Worm (Caenorhabditis elegans) whole organism, L4 larva: ENCODE results near the gene T26H5.11.
A peak's percentile ranks its signal among the peaks of the same experiment; 100 is the strongest.

Experiments used
- F10B5.3 ChIP-seq: sonication (generic microtip); optimal IDR thresholded peaks from 2 replicates; lab custom pipeline; 2016; ENCODE audit warnings: mild to moderate bottlenecking, missing genetic modification characterization, missing compliant biosample characterization
- F37D6.2 ChIP-seq: sonication (generic microtip); optimal IDR thresholded peaks from 2 replicates; lab custom pipeline; 2016; ENCODE audit warnings: mild to moderate bottlenecking, missing genetic modification characterization, missing compliant biosample characterization
- T20F7.1 ChIP-seq: fragments of 200-800 bp; sonication (Bioruptor generic); optimal IDR thresholded peaks from 2 replicates; lab custom pipeline; 2018; ENCODE audit warnings: mild to moderate bottlenecking, missing genetic modification characterization, missing compliant biosample characterization
- Y5F2A.4 ChIP-seq: fragments of 200-800 bp; sonication (Bioruptor generic); optimal IDR thresholded peaks from 2 replicates; lab custom pipeline; 2018; ENCODE audit warnings: mild to moderate bottlenecking, missing genetic modification characterization, missing compliant biosample characterization
- ZK337.2 ChIP-seq: fragments of 200-800 bp; sonication (Bioruptor generic); IDR thresholded peaks from 2 replicates; pipeline ENCODE4 v1.3.6; 2022; ENCODE audit warnings: missing genetic modification reagents, missing genetic modification characterization, missing compliant biosample characterization
- aha-1 ChIP-seq: fragments of 150-350 bp; peaks from one replicate; lab custom pipeline; 2014; ENCODE audit warnings: missing biosample characterization, missing genetic modification characterization
- ceh-32 ChIP-seq: sonication (generic microtip); optimal IDR thresholded peaks from 2 replicates; lab custom pipeline; 2016; ENCODE audit warnings: mild to moderate bottlenecking, missing genetic modification characterization, missing compliant biosample characterization; ENCODE audit not compliant: poor library complexity
- ceh-82 ChIP-seq: sonication (generic microtip); optimal IDR thresholded peaks from 2 replicates; lab custom pipeline; 2017; ENCODE audit warnings: missing biosample characterization, missing genetic modification characterization
- ces-1 ChIP-seq: fragments of 150-350 bp; sonication (generic microtip); optimal IDR thresholded peaks from 4 replicates; lab custom pipeline; 2014; ENCODE audit warnings: missing biosample characterization, missing genetic modification reagents, missing genetic modification characterization
- daf-16 ChIP-seq, 3 experiments: sonication (generic microtip); optimal IDR thresholded peaks; 2 replicates each; lab custom pipeline; 2016 to 2017; ENCODE audit warnings: missing genetic modification characterization in 3 of 3, missing genetic modification reagents in 3 of 3, mild to moderate bottlenecking in 2 of 3, missing compliant biosample characterization in 2 of 3, missing biosample characterization in 1 of 3, moderate library complexity in 1 of 3
- daf-19 ChIP-seq: fragments of 200-800 bp; sonication (Bioruptor generic); conservative IDR thresholded peaks from 2 replicates; pipeline ENCODE4 v1.3.6; 2022; ENCODE audit warnings: missing genetic modification characterization, missing compliant biosample characterization
- dmd-6 ChIP-seq: fragments of 200-800 bp; sonication (Bioruptor generic); IDR thresholded peaks from 2 replicates; pipeline ENCODE4 v1.3.6; 2022; ENCODE audit warnings: missing genetic modification reagents, missing genetic modification characterization, missing compliant biosample characterization
- dmd-8 ChIP-seq: fragments of 200-800 bp; sonication (Bioruptor generic); IDR thresholded peaks from 2 replicates; pipeline ENCODE4 v1.3.6; 2022; ENCODE audit warnings: missing genetic modification characterization, missing compliant biosample characterization
- dmd-9 ChIP-seq: fragments of 200-800 bp; sonication (Bioruptor generic); IDR thresholded peaks from 2 replicates; pipeline ENCODE4 v1.3.6; 2022; ENCODE audit warnings: missing genetic modification reagents, missing genetic modification characterization, missing compliant biosample characterization
- fos-1 ChIP-seq: fragments of 150-350 bp; optimal IDR thresholded peaks from 2 replicates; lab custom pipeline; 2014; ENCODE audit warnings: missing biosample characterization, missing genetic modification characterization
- hlh-11 ChIP-seq: fragments of 200-800 bp; sonication (Bioruptor generic); optimal IDR thresholded peaks from 2 replicates; lab custom pipeline; 2018; ENCODE audit warnings: mild to moderate bottlenecking, missing genetic modification characterization, missing compliant biosample characterization
- lim-7 ChIP-seq: fragments of 200-800 bp; sonication (Bioruptor generic); IDR thresholded peaks from 2 replicates; pipeline ENCODE4 v1.3.6; 2022; ENCODE audit warnings: missing genetic modification characterization, missing compliant biosample characterization
- lin-15B ChIP-seq: fragments of 150-350 bp; sonication (generic microtip); optimal IDR thresholded peaks from 3 replicates; lab custom pipeline; 2014; ENCODE audit warnings: missing biosample characterization, missing genetic modification characterization
- lin-29 ChIP-seq: fragments of 200-800 bp; sonication (Bioruptor generic); IDR thresholded peaks from 2 replicates; pipeline ENCODE4 v1.3.6; 2022; ENCODE audit warnings: missing genetic modification reagents, missing genetic modification characterization, missing compliant biosample characterization
- lin-38 ChIP-seq: fragments of 200-800 bp; sonication (Bioruptor generic); IDR thresholded peaks from 2 replicates; pipeline ENCODE4 v1.3.6; 2022; ENCODE audit warnings: missing genetic modification reagents, missing genetic modification characterization, missing compliant biosample characterization
- lin-39 ChIP-seq: fragments of 150-350 bp; optimal IDR thresholded peaks from 2 replicates; lab custom pipeline; 2014; ENCODE audit warnings: missing biosample characterization, missing genetic modification reagents, missing genetic modification characterization
- lir-3 ChIP-seq: sonication (generic microtip); optimal IDR thresholded peaks from 2 replicates; lab custom pipeline; 2016; ENCODE audit warnings: mild to moderate bottlenecking, missing genetic modification characterization, missing compliant biosample characterization
- mep-1 ChIP-seq: fragments of 150-350 bp; sonication (generic microtip); optimal IDR thresholded peaks from 3 replicates; lab custom pipeline; 2014; ENCODE audit warnings: missing biosample characterization, missing genetic modification characterization
- mes-2 ChIP-seq: sonication (generic microtip); optimal IDR thresholded peaks from 2 replicates; lab custom pipeline; 2016; ENCODE audit warnings: missing genotype, mild to moderate bottlenecking, missing genetic modification characterization, missing compliant biosample characterization; ENCODE audit not compliant: poor library complexity, severe bottlenecking
- mxl-2 ChIP-seq: fragments of 200-800 bp; sonication (Bioruptor generic); conservative IDR thresholded peaks from 2 replicates; pipeline ENCODE4 v1.3.6; 2022; ENCODE audit warnings: missing genetic modification reagents, missing genetic modification characterization, missing compliant biosample characterization
- nhr-10 ChIP-seq: fragments of 150-350 bp; optimal IDR thresholded peaks from 2 replicates; lab custom pipeline; 2014; ENCODE audit warnings: missing biosample characterization, missing genetic modification characterization
- nhr-102 ChIP-seq: sonication (generic microtip); optimal IDR thresholded peaks from 2 replicates; lab custom pipeline; 2016; ENCODE audit warnings: mild to moderate bottlenecking, missing genetic modification characterization, moderate library complexity, missing compliant biosample characterization
- nhr-25 ChIP-seq: sonication (generic microtip); optimal IDR thresholded peaks from 2 replicates; lab custom pipeline; 2017; ENCODE audit warnings: missing genetic modification characterization, mild to moderate bottlenecking, missing compliant biosample characterization, antibody characterized with exemption, moderate library complexity, borderline replicate concordance; ENCODE audit not compliant: insufficient read depth
- nhr-41 ChIP-seq: fragments of 200-800 bp; sonication (Bioruptor generic); IDR thresholded peaks from 2 replicates; pipeline ENCODE4 v1.3.6; 2022; ENCODE audit warnings: missing genetic modification reagents, missing genetic modification characterization, missing compliant biosample characterization
- nhr-6 ChIP-seq: fragments of 150-350 bp; optimal IDR thresholded peaks from 2 replicates; lab custom pipeline; 2014; ENCODE audit warnings: missing biosample characterization, missing genetic modification characterization
- nhr-77 ChIP-seq: fragments of 150-350 bp; optimal IDR thresholded peaks from 2 replicates; lab custom pipeline; 2014; ENCODE audit warnings: missing biosample characterization, missing genetic modification characterization
- pha-4 ChIP-seq, 2 experiments: fragments of 150-350 bp in 1 of 2; fragments of 200-800 bp in 1 of 2; sonication (Bioruptor generic) in 1 of 2; IDR thresholded peaks in 1 of 2; optimal IDR thresholded peaks in 1 of 2; 2 replicates each; pipeline versions ENCODE4 v1.3.6 to Lab custom; 2014 to 2022; ENCODE audit warnings: missing genetic modification characterization in 2 of 2, missing genetic modification reagents in 2 of 2, missing biosample characterization in 1 of 2, missing compliant biosample characterization in 1 of 2
- sdz-12 ChIP-seq: fragments of 200-800 bp; sonication (Bioruptor generic); optimal IDR thresholded peaks from 2 replicates; lab custom pipeline; 2018; ENCODE audit warnings: mild to moderate bottlenecking, missing genetic modification characterization, missing compliant biosample characterization
- set-16 ChIP-seq: fragments of 200-800 bp; sonication (Bioruptor generic); IDR thresholded peaks from 2 replicates; pipeline ENCODE4 v1.3.6; 2022; ENCODE audit warnings: missing genetic modification reagents, missing genetic modification characterization, missing compliant biosample characterization
- snpc-1.2 ChIP-seq: fragments of 200-800 bp; sonication (Bioruptor generic); IDR thresholded peaks from 2 replicates; pipeline ENCODE4 v1.3.6; 2022; ENCODE audit warnings: missing genetic modification reagents, missing genetic modification characterization, missing compliant biosample characterization
- snpc-4 ChIP-seq: fragments of 150-350 bp; optimal IDR thresholded peaks from 2 replicates; lab custom pipeline; 2014; ENCODE audit warnings: missing biosample characterization, missing genetic modification characterization
- spr-1 ChIP-seq: sonication (generic microtip); optimal IDR thresholded peaks from 2 replicates; lab custom pipeline; 2016; ENCODE audit warnings: mild to moderate bottlenecking, missing genetic modification characterization, missing compliant biosample characterization
- spr-3 ChIP-seq: fragments of 200-800 bp; sonication (Bioruptor generic); optimal IDR thresholded peaks from 2 replicates; lab custom pipeline; 2018; ENCODE audit warnings: mild to moderate bottlenecking, missing genetic modification characterization, missing compliant biosample characterization
- tra-1 ChIP-seq: fragments of 200-800 bp; sonication (Bioruptor generic); IDR thresholded peaks from 2 replicates; pipeline ENCODE4 v1.3.6; 2022; ENCODE audit warnings: missing genetic modification reagents, missing genetic modification characterization, missing compliant biosample characterization
- unc-39 ChIP-seq: sonication (generic microtip); optimal IDR thresholded peaks from 2 replicates; lab custom pipeline; 2017; ENCODE audit warnings: missing biosample characterization, missing genetic modification characterization
- unc-62 ChIP-seq, 3 experiments: fragments of 150-350 bp in 1 of 3; sonication (generic microtip); optimal IDR thresholded peaks in 2 of 3; peaks in 1 of 3; 1 replicate in 1 of 3; 2 replicates in 2 of 3; lab custom pipeline; 2014 to 2017; ENCODE audit warnings: missing biosample characterization in 3 of 3, missing genetic modification characterization in 3 of 3, missing genetic modification reagents in 3 of 3, missing genotype in 1 of 3
- zip-2 ChIP-seq: fragments of 150-350 bp; optimal IDR thresholded peaks from 2 replicates; lab custom pipeline; 2014; ENCODE audit warnings: missing biosample characterization, missing genetic modification characterization
- ztf-11 ChIP-seq: fragments of 150-350 bp; optimal IDR thresholded peaks from 2 replicates; lab custom pipeline; 2014; ENCODE audit warnings: missing biosample characterization, missing genetic modification characterization
- ztf-7 ChIP-seq: fragments of 150-350 bp; optimal IDR thresholded peaks from 2 replicates; lab custom pipeline; 2014; ENCODE audit warnings: missing biosample characterization, missing genetic modification characterization

Gene T26H5.11

ce11 chrV:15466719-15467118 lies 22.6 kb upstream of the T26H5.11 start:
- TF ChIP-seq lir-3 (no peak), daf-19 (no peak), unc-62 (GFP tag; optimal IDR thresholded peaks at IDR 0.05 in 1 of 2; lab: Kevin White, UChicago) (peak in 1 of 2 experiments; percentile 84), unc-62 (tag; optimal IDR thresholded peaks at IDR 0.05; lab: Kevin White, UChicago) (no peak), dmd-8 (GFP tag; lab: Robert Waterston, UW) (no peak), snpc-1.2 (GFP tag; lab: Robert Waterston, UW) (no peak), snpc-4 (no peak), aha-1 (tag; lab: Kevin White, UChicago) (peak; percentile 59), ztf-7 (tag; lab: Kevin White, UChicago) (no peak)

DNA sequence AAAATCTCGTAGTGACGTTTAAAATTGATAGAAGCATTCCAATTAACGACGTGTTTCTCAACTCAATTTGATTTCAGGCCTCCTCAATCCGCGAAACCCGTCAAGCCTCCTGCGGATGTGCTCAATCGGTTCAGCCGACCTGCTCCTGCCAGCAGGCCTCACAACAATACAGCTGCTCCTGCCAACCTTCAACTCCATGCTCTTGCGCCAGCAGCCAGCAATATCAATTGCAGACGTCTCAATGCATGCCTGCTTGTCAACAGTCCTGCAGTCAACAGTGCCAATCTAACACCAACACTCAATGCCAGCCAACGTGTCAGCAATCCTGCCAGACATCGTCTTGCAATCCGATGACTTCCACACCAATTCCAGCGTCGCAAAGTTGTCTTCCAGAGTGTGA lies 21.9 kb upstream of the T26H5.11 start:
- peak; percentile 50; the same call in 1 of the 2 replicates for TF ChIP-seq set-16
- TF ChIP-seq dmd-9, result no peak

DNA sequence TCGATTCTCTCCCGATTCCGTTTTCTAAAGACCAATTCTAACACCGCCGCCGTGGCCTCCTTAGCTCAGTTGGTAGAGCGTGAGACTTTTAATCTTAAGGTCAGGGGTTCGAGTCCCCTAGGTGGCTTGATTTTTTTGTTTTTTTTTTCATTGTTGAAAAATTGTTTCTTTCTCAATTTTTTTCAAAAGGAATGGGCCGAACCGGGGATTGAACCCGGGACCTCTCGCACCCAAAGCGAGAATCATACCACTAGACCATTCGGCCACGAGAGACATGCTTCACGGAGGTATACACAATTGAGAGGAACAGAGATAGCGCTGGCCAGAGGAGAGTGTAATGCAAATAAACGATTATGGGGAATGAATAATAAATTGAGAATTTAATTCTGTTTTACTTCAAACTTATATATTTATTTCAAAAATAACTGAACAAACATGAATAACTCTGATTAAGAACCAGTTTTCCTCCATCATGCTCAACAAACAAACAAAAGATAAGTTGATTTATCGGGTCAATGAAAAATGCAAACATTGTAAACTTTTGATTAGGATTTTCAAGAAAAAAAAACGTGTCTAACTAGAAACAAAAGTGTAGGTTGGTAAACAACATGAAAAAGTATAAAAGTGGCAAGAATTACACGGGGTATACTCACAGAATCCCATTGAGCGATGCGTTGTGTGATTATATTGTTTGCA lies 21.1 kb upstream of the T26H5.11 start, which contains the start of gene pqn-71:
Gene pqn-71 (plus strand): TSS at position 646 of the 696 bp plus-strand sequence.
- TF ChIP-seq ztf-11 (tag; lab: Kevin White, UChicago), result no peak
- TF ChIP-seq unc-39, result no peak
- TF ChIP-seq ces-1 (GFP tag; lab: Kevin White, UChicago), result peak; percentile 36
- no peak for TF ChIP-seq nhr-102 (tag; lab: Kevin White, UChicago)
- peak; percentile 85 for TF ChIP-seq mes-2
- peak; percentile 92 for TF ChIP-seq snpc-1.2 (GFP tag; lab: Robert Waterston, UW)
- no peak for TF ChIP-seq nhr-77 (tag; lab: Kevin White, UChicago)
- peak; percentile 60 for TF ChIP-seq ZK337.2 (GFP tag; lab: Robert Waterston, UW)
- TF ChIP-seq hlh-11 (tag; lab: Kevin White, UChicago), result peak; percentile 89
- no peak for TF ChIP-seq T20F7.1
- no peak for TF ChIP-seq nhr-10 (tag; lab: Kevin White, UChicago)
- peak; percentile 74 for TF ChIP-seq ceh-32 (tag; lab: Kevin White, UChicago)
- peak; percentile 97 for TF ChIP-seq tra-1 (GFP tag; lab: Robert Waterston, UW)
- TF ChIP-seq dmd-8 (GFP tag; lab: Robert Waterston, UW), result peak; percentile 98
- peak; percentile 90 for TF ChIP-seq zip-2 (tag; lab: Kevin White, UChicago)
- TF ChIP-seq nhr-6 (tag; lab: Kevin White, UChicago), result peak; percentile 51
- TF ChIP-seq sdz-12 (GFP tag; lab: Kevin White, UChicago), result peak; percentile 92
- TF ChIP-seq spr-3 (GFP tag; lab: Kevin White, UChicago), result peak; percentile 91
- peak; percentile 81 for TF ChIP-seq F10B5.3
- peak; percentile 81 for TF ChIP-seq Y5F2A.4 (GFP tag; lab: Kevin White, UChicago)
- TF ChIP-seq mep-1 (tag; lab: Kevin White, UChicago), result peak; percentile 96
- peak; percentile 85 for TF ChIP-seq mxl-2 (GFP tag; lab: Robert Waterston, UW)
- TF ChIP-seq daf-19, result peak; percentile 82; the same call in 1 of the 2 replicates
- peak; percentile 95 for TF ChIP-seq spr-1 (tag; lab: Kevin White, UChicago)
- TF ChIP-seq lim-7 (GFP tag; lab: Robert Waterston, UW), result peak; percentile 92
- TF ChIP-seq fos-1 (tag; lab: Kevin White, UChicago), result no peak
- TF ChIP-seq lin-38, result peak; percentile 89
- no peak; the same call in none of the 2 replicates for TF ChIP-seq pha-4 (GFP tag; IDR thresholded peaks at IDR 0.05; lab: Robert Waterston, UW)
- peak; percentile 53 for TF ChIP-seq pha-4 (tag; optimal IDR thresholded peaks at IDR 0.05; lab: Kevin White, UChicago)
- no peak for TF ChIP-seq lin-39 (tag; lab: Kevin White, UChicago)
- peak; percentile 93 for TF ChIP-seq lin-29 (GFP tag; lab: Robert Waterston, UW)
- no peak for TF ChIP-seq ceh-82
- peak; percentile 27 for TF ChIP-seq snpc-4
- peak; percentile 91 for TF ChIP-seq nhr-41 (GFP tag; lab: Robert Waterston, UW)
- TF ChIP-seq nhr-25, result peak; percentile 80
- no peak for TF ChIP-seq lin-15B (tag; lab: Kevin White, UChicago)
- TF ChIP-seq dmd-6, result peak; percentile 94
- peak; percentile 83 for TF ChIP-seq F37D6.2 (tag; lab: Kevin White, UChicago)
- TF ChIP-seq daf-16 (GFP tag; optimal IDR thresholded peaks at IDR 0.05; lab: Kevin White, UChicago), result peak; percentile 91 to 96
- TF ChIP-seq daf-16 (tag; optimal IDR thresholded peaks at IDR 0.05; lab: Kevin White, UChicago), result peak; percentile 84
